Fruit fly (Drosophila melanogaster) whole organism, embryonic: Measurements from ENCODE around the gene NimC2.

Source experiments
- CG17829 ChIP-seq: fragments of 200-800 bp; optimal IDR thresholded peaks from 2 replicates; lab custom pipeline; 2019; ENCODE audit warnings: missing biosample characterization, mild to moderate bottlenecking, missing genetic modification characterization, moderate library complexity
- CG30403 ChIP-seq: fragments of 200-800 bp; sonication (Bioruptor generic); optimal IDR thresholded peaks from 3 replicates; lab custom pipeline; 2016; ENCODE audit warnings: missing biosample characterization, missing genetic modification characterization
- Dfd ChIP-seq, 2 experiments: fragments of >200 bp; optimal IDR thresholded peaks; 2 replicates each; lab custom pipeline; 2017; ENCODE audit warnings: missing biosample characterization in 2 of 2, missing genetic modification characterization in 2 of 2
- Ssrp ChIP-seq: fragments of 200-800 bp; sonication (Bioruptor generic); optimal IDR thresholded peaks from 2 replicates; lab custom pipeline; 2018; ENCODE audit warnings: missing biosample characterization, mild to moderate bottlenecking, missing genetic modification characterization, moderate library complexity
- ab ChIP-seq: fragments of 200-800 bp; sonication (Bioruptor generic); optimal IDR thresholded peaks from 2 replicates; lab custom pipeline; 2016; ENCODE audit warnings: missing biosample characterization, missing genetic modification characterization
- pho ChIP-seq: fragments of 200-800 bp; sonication (Bioruptor generic); optimal IDR thresholded peaks from 2 replicates; lab custom pipeline; 2016; ENCODE audit warnings: missing biosample characterization, missing genetic modification characterization
- pros ChIP-seq: fragments of 200-800 bp; sonication (Bioruptor generic); optimal IDR thresholded peaks from 3 replicates; lab custom pipeline; 2019; ENCODE audit warnings: missing biosample characterization, mild to moderate bottlenecking, missing genetic modification characterization, moderate library complexity
- rib ChIP-seq: fragments of 200-800 bp; sonication (Bioruptor generic); IDR thresholded peaks from 2 replicates; pipeline ENCODE4 v1.3.6; 2022; ENCODE audit warnings: missing biosample characterization, missing genetic modification characterization

DNA sequence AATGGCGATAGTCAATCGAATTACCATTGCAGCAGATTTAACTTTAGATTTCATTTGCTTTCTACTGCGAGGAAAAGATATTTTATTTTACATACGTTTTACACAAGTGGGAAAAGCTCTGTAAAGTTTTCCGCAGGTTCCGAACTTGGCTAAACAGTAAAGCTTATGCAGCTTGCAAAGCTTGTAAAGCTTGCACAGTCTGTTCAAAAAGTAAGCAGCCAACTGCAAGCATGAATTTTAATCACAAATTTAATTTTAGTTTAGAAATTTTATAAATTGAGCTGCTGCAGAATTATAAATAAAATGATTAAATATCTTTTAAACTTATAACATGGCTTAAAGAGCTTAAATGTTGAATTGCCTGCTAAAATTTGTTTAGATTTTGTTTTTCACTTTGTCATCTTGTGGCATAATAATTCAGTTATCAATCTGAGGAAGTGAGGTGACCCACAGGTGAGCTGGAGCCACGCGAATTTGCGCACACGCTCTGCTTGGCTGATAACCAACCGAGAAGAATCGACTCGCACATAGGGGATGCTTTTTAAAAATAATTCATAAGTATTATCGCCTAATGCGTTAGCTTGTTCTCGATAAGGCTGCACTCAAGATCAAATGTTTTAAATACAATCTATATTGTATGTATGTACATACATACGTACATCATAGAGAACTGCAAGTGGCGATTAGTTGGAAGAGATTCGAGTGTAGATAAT, 31.8 kb downstream of the NimC2 start:
- no peak for TF ChIP-seq pros (GFP tag; lab: Kevin White, UChicago)
- no peak for TF ChIP-seq ab (GFP tag; lab: Kevin White, UChicago)
- peak; percentile 25 for TF ChIP-seq CG30403 (GFP tag; lab: Kevin White, UChicago)
- TF ChIP-seq pho (GFP tag; lab: Kevin White, UChicago) = no peak
- no peak for TF ChIP-seq Ssrp (tag; lab: Kevin White, UChicago)
- no peak for TF ChIP-seq Dfd (GFP tag; optimal IDR thresholded peaks at IDR 0.05; lab: Kevin White, UChicago)
- TF ChIP-seq rib (GFP tag; lab: Robert Waterston, UW) = peak; percentile 12; the same call in 1 of the 2 replicates
- TF ChIP-seq CG17829 (tag; lab: Kevin White, UChicago) = no peak
